Fruit fly (Drosophila melanogaster) whole organism, prepupa: ENCODE measurements around the gene CG14330.
A peak's percentile ranks its signal among the peaks of the same experiment; 100 is the strongest.

ENCODE experiments used
- Blimp-1 ChIP-seq: fragments of 200-800 bp; sonication (Bioruptor generic); optimal IDR thresholded peaks from 3 replicates; lab custom pipeline; 2017; ENCODE audit warnings: missing biosample characterization, missing genetic modification characterization, mild to moderate bottlenecking, moderate library complexity, missing genetic modification reagents
- CG10669 ChIP-seq: fragments of 200-800 bp; sonication (Bioruptor generic); optimal IDR thresholded peaks from 3 replicates; lab custom pipeline; 2018; ENCODE audit warnings: missing biosample characterization, mild to moderate bottlenecking, missing genetic modification characterization, moderate library complexity
- CG11762 ChIP-seq: fragments of 200-800 bp; sonication (Bioruptor generic); optimal IDR thresholded peaks from 3 replicates; lab custom pipeline; 2016; ENCODE audit warnings: missing biosample characterization, missing genetic modification characterization; ENCODE audit not compliant: insufficient read depth
- CG11902 ChIP-seq: fragments of 200-800 bp; sonication (Bioruptor generic); optimal IDR thresholded peaks from 3 replicates; lab custom pipeline; 2016; ENCODE audit warnings: missing biosample characterization, missing genetic modification characterization
- CG15336 ChIP-seq: fragments of 200-800 bp; sonication (Bioruptor generic); IDR thresholded peaks from 2 replicates; pipeline ENCODE4 v1.3.6; 2022; ENCODE audit warnings: missing biosample characterization, missing genetic modification characterization
- CG1621 ChIP-seq: fragments of 200-800 bp; sonication (Bioruptor generic); optimal IDR thresholded peaks from 3 replicates; lab custom pipeline; 2018; ENCODE audit warnings: missing biosample characterization, mild to moderate bottlenecking, missing genetic modification characterization
- CG34406 ChIP-seq: fragments of 200-800 bp; sonication (Bioruptor generic); optimal IDR thresholded peaks from 3 replicates; lab custom pipeline; 2016; ENCODE audit warnings: missing biosample characterization, missing genetic modification characterization
- CG3919 ChIP-seq: fragments of 200-800 bp; sonication (Bioruptor generic); optimal IDR thresholded peaks from 3 replicates; lab custom pipeline; 2016; ENCODE audit warnings: missing biosample characterization, missing genetic modification characterization
- CG4318 ChIP-seq: fragments of 200-800 bp; sonication (Bioruptor generic); optimal IDR thresholded peaks from 3 replicates; lab custom pipeline; 2017; ENCODE audit warnings: missing biosample characterization, mild to moderate bottlenecking, missing genetic modification characterization
- CG6163 ChIP-seq: fragments of 200-800 bp; sonication (Bioruptor generic); IDR thresholded peaks from 3 replicates; pipeline ENCODE4 v1.3.6; 2022; ENCODE audit warnings: missing biosample characterization, missing genetic modification characterization
- CG6276 ChIP-seq: fragments of 200-800 bp; sonication (Bioruptor generic); optimal IDR thresholded peaks from 2 replicates; lab custom pipeline; 2017; ENCODE audit warnings: missing biosample characterization, mild to moderate bottlenecking, missing genetic modification characterization
- CG6792 ChIP-seq: fragments of 200-800 bp; sonication (Bioruptor generic); optimal IDR thresholded peaks from 3 replicates; lab custom pipeline; 2016; ENCODE audit warnings: missing biosample characterization, missing genetic modification characterization
- CG6808 ChIP-seq: fragments of 200-800 bp; sonication (Bioruptor generic); optimal IDR thresholded peaks from 3 replicates; lab custom pipeline; 2017; ENCODE audit warnings: missing biosample characterization, missing genetic modification characterization, mild to moderate bottlenecking, moderate library complexity, missing genetic modification reagents
- CG6854 ChIP-seq: fragments of 200-800 bp; sonication (Bioruptor generic); optimal IDR thresholded peaks from 2 replicates; lab custom pipeline; 2017; ENCODE audit warnings: missing biosample characterization, mild to moderate bottlenecking, missing genetic modification characterization
- CG7368 ChIP-seq: fragments of 200-800 bp; sonication (Bioruptor generic); optimal IDR thresholded peaks from 3 replicates; lab custom pipeline; 2016; ENCODE audit warnings: missing biosample characterization, missing genetic modification characterization
- CG8119 ChIP-seq: fragments of 200-800 bp; sonication (Bioruptor generic); IDR thresholded peaks from 3 replicates; pipeline ENCODE4 v1.3.6; 2022; ENCODE audit warnings: missing biosample characterization, missing genetic modification characterization
- CG8632 ChIP-seq: fragments of 200-800 bp; sonication (Bioruptor generic); optimal IDR thresholded peaks from 3 replicates; lab custom pipeline; 2016; ENCODE audit warnings: missing biosample characterization, missing genetic modification characterization
- Eip75B ChIP-seq: fragments of 200-800 bp; sonication (Bioruptor generic); optimal IDR thresholded peaks from 3 replicates; lab custom pipeline; 2016; ENCODE audit warnings: missing biosample characterization, missing genetic modification characterization
- Eip93F ChIP-seq: fragments of 200-800 bp; sonication (Bioruptor generic); optimal IDR thresholded peaks from 2 replicates; lab custom pipeline; 2016; ENCODE audit warnings: missing biosample characterization, mild to moderate bottlenecking, missing genetic modification characterization
- Ets21C ChIP-seq: fragments of 200-800 bp; sonication (Bioruptor generic); optimal IDR thresholded peaks from 3 replicates; lab custom pipeline; 2016; ENCODE audit warnings: missing biosample characterization, missing genetic modification characterization
- Gug ChIP-seq: fragments of 200-800 bp; sonication (Bioruptor generic); IDR thresholded peaks from 2 replicates; pipeline ENCODE4 v1.3.6; 2022; ENCODE audit warnings: missing biosample characterization, missing genetic modification characterization
- Hr39 ChIP-seq: fragments of 200-800 bp; sonication (Bioruptor generic); optimal IDR thresholded peaks from 2 replicates; lab custom pipeline; 2016; ENCODE audit warnings: missing biosample characterization, missing genetic modification characterization
- Hr4 ChIP-seq: fragments of 200-800 bp; sonication (Bioruptor generic); optimal IDR thresholded peaks from 3 replicates; lab custom pipeline; 2016; ENCODE audit warnings: missing biosample characterization, missing genetic modification characterization
- Lpt ChIP-seq: fragments of 200-800 bp; sonication (Bioruptor generic); optimal IDR thresholded peaks from 3 replicates; lab custom pipeline; 2016; ENCODE audit warnings: missing biosample characterization, missing genetic modification characterization
- OdsH ChIP-seq: fragments of 200-800 bp; sonication (Bioruptor generic); optimal IDR thresholded peaks from 3 replicates; lab custom pipeline; 2016; ENCODE audit warnings: missing biosample characterization, missing genetic modification characterization
- Smox ChIP-seq: fragments of 200-800 bp; sonication (Bioruptor generic); optimal IDR thresholded peaks from 3 replicates; lab custom pipeline; 2016; ENCODE audit warnings: missing biosample characterization, missing genetic modification characterization
- Sox102F ChIP-seq: fragments of 200-800 bp; sonication (Bioruptor generic); optimal IDR thresholded peaks from 2 replicates; lab custom pipeline; 2016; ENCODE audit warnings: missing biosample characterization, mild to moderate bottlenecking, missing genetic modification characterization
- Sox14 ChIP-seq: fragments of 200-800 bp; sonication (Bioruptor generic); optimal IDR thresholded peaks from 3 replicates; lab custom pipeline; 2016; ENCODE audit warnings: missing biosample characterization, missing genetic modification characterization
- Sox15 ChIP-seq: fragments of 200-800 bp; sonication (Bioruptor generic); optimal IDR thresholded peaks from 3 replicates; lab custom pipeline; 2016; ENCODE audit warnings: missing biosample characterization, missing genetic modification characterization
- dac ChIP-seq: fragments of 200-800 bp; sonication (Bioruptor generic); optimal IDR thresholded peaks from 2 replicates; lab custom pipeline; 2017; ENCODE audit warnings: missing biosample characterization, mild to moderate bottlenecking, missing genetic modification characterization
- dsx ChIP-seq: fragments of 200-800 bp; optimal IDR thresholded peaks from 3 replicates; lab custom pipeline; 2019; ENCODE audit warnings: missing biosample characterization, mild to moderate bottlenecking, missing genetic modification characterization, moderate library complexity; ENCODE audit not compliant: poor library complexity, severe bottlenecking
- eg ChIP-seq: fragments of 200-800 bp; sonication (Bioruptor generic); IDR thresholded peaks from 3 replicates; pipeline ENCODE4 v1.3.6; 2022; ENCODE audit warnings: missing biosample characterization, missing genetic modification characterization
- fd59A ChIP-seq: fragments of 200-800 bp; sonication (Bioruptor generic); optimal IDR thresholded peaks from 2 replicates; lab custom pipeline; 2017; ENCODE audit warnings: missing biosample characterization, mild to moderate bottlenecking, missing genetic modification characterization, missing genetic modification reagents
- fd85E ChIP-seq: fragments of 200-800 bp; sonication (Bioruptor generic); optimal IDR thresholded peaks from 3 replicates; lab custom pipeline; 2016; ENCODE audit warnings: missing biosample characterization, missing genetic modification characterization
- lz ChIP-seq: fragments of 200-800 bp; sonication (Bioruptor generic); optimal IDR thresholded peaks from 3 replicates; lab custom pipeline; 2016; ENCODE audit warnings: missing biosample characterization, missing genetic modification characterization
- salr ChIP-seq, 2 experiments: fragments of 200-800 bp; sonication (Bioruptor generic); optimal IDR thresholded peaks; 3 replicates each; lab custom pipeline; 2016 to 2018; ENCODE audit warnings: missing biosample characterization in 2 of 2, missing genetic modification characterization in 2 of 2, mild to moderate bottlenecking in 1 of 2
- spab ChIP-seq: fragments of 200-800 bp; sonication (Bioruptor generic); optimal IDR thresholded peaks from 2 replicates; lab custom pipeline; 2017; ENCODE audit warnings: missing biosample characterization, mild to moderate bottlenecking, missing genetic modification characterization, missing genetic modification reagents
- svp ChIP-seq: fragments of 200-800 bp; sonication (Bioruptor generic); peaks from one replicate; lab custom pipeline; 2016; ENCODE audit warnings: missing biosample characterization, missing genetic modification characterization
- vri ChIP-seq: fragments of 200-800 bp; sonication (Bioruptor generic); optimal IDR thresholded peaks from 3 replicates; lab custom pipeline; 2016; ENCODE audit warnings: missing biosample characterization, mild to moderate bottlenecking, missing genetic modification characterization

CG14330 gene

DNA sequence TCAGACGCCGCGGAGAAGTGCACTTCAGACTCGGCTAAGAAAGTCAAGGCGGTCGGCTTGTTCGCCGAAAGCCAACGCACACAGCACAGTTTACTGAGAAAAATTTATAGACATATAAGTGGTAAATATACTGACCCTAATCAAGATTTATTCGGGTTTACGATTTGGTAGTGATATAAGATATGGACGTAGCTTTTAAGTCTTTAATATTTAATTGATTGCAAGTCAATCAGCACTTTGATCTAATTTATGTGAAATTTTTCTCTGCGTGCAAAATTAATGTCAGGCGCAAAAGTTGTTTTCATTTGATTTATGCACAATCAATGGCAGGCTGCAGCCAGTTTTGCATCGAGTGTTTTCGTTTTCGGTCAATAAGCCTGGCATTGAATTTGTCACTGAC lies 26.1 kb downstream of the CG14330 start (continued):
- TF ChIP-seq Blimp-1 (no peak), dsx (no peak), CG11902 (GFP tag; lab: Kevin White, UChicago) (no peak), Smox (no peak), CG3919 (GFP tag; lab: Kevin White, UChicago) (peak; percentile 8), Sox15 (GFP tag; lab: Kevin White, UChicago) (no peak), Sox14 (no peak), CG6854 (GFP tag; lab: Kevin White, UChicago) (no peak), spab (GFP tag; lab: Kevin White, UChicago) (no peak), CG8632 (GFP tag; lab: Kevin White, UChicago) (no peak), CG4318 (GFP tag; lab: Kevin White, UChicago) (peak; percentile 27), CG1621 (tag; lab: Kevin White, UChicago) (no peak), fd59A (GFP tag; lab: Kevin White, UChicago) (no peak), vri (no peak), fd85E (GFP tag; lab: Kevin White, UChicago) (no peak), CG8119 (peak; percentile 55; the same call in 2 of the 3 replicates), CG34406 (no peak)

DNA sequence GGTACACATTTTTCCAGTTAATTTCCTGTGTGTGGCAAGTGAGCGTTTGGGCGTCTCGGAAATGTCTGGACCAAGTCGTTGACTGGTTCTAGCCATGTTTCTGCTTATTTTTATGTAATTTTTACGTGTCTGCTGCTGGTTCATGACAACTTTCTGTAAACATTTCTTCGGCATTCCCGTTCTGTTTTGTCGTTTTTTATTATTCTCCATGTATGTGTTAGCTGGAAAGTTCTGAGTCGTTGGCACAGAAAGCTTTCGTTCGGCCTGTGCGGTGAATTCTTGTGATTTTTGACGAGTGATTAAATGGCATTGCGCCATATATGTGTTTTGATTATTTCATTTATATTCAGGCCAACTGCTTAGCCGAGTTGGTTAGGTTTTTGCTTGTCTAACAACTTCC lies 30.3 kb downstream of the CG14330 start:
- TF ChIP-seq Blimp-1 (no peak), CG11762 (GFP tag; lab: Kevin White, UChicago) (no peak), dac (GFP tag; lab: Kevin White, UChicago) (no peak), CG34406 (no peak), Gug (no peak), Eip75B (no peak), salr (GFP tag; optimal IDR thresholded peaks at IDR 0.05; lab: Kevin White, UChicago) (no peak), CG4318 (GFP tag; lab: Kevin White, UChicago) (no peak), Hr39 (GFP tag; lab: Kevin White, UChicago) (no peak), CG1621 (tag; lab: Kevin White, UChicago) (no peak), OdsH (GFP tag; lab: Kevin White, UChicago) (no peak), lz (GFP tag; lab: Kevin White, UChicago) (no peak)

DNA sequence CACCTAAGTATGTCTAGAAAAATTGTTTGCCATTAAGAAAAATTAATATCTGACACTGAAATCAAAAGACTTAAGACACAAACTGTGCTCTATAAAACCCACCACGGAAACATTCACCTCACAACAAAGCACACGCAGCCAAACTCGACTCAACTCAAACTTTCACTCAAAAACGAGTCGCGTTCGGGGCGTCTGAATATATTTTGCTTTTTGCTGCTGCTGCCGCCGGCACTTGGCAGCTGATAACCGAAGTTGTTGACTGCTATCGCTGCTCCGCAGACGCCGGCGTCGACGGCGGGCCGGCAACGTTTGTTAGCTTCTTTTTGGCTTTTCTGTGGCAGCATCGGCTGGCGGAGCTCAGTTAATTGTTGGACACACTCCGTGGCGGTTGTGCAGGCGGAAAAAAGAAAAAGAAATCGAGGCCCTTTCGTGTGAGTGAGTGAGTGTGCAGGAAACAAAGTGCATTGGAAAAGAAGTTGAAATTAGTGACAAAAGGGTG lies 31.1 kb downstream of the CG14330 start, which contains the start of gene cysu:
Gene cysu (plus strand): TSS at position 352 of the 499 bp plus-strand sequence.
- TF ChIP-seq CG6792 (GFP tag; lab: Kevin White, UChicago) = no peak
- TF ChIP-seq svp = peak; percentile 35
- TF ChIP-seq Ets21C (GFP tag; lab: Kevin White, UChicago) = no peak
- 0 out of 3 replicates have a peak, but pooled peaks have one; percentile 19 for TF ChIP-seq CG8119

DNA sequence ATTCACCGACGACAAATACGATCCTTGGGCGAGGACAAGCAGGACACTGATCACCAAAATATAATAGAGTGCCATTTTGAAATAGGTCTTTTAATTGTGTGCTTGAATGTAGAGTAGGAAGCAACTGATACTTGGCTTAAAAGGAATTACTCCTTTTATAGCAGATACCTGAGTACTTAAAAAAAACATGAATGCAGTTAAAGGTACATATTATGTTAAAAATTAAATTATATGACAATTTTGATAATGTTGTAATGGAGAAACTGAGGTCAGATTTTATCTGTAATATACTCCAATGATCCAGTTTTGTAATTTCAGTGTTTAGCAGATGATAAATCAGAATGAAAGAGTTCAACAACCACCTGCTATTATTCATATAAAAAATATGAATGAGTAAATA lies 34.5 kb downstream of the CG14330 start, which contains the start of gene CG14332:
Gene CG14332 (minus strand): TSS at position 101 of the 400 bp plus-strand sequence.
- TF ChIP-seq CG10669 (GFP tag; lab: Kevin White, UChicago) = no peak
- no peak for TF ChIP-seq spab (GFP tag; lab: Kevin White, UChicago)
- no peak for TF ChIP-seq Hr4 (GFP tag; lab: Kevin White, UChicago)
- no peak for TF ChIP-seq CG8119
- no peak for TF ChIP-seq eg (GFP tag; lab: Robert Waterston, UW)
- no peak for TF ChIP-seq CG1621 (tag; lab: Kevin White, UChicago)
- no peak for TF ChIP-seq Sox102F
- TF ChIP-seq CG11902 (GFP tag; lab: Kevin White, UChicago) = no peak
- TF ChIP-seq salr (GFP tag; optimal IDR thresholded peaks at IDR 0.05; lab: Kevin White, UChicago) = no peak
- TF ChIP-seq CG8632 (GFP tag; lab: Kevin White, UChicago) = no peak
- TF ChIP-seq Eip93F (GFP tag; lab: Kevin White, UChicago) = no peak
- TF ChIP-seq vri = no peak
- no peak for TF ChIP-seq CG15336 (GFP tag; lab: Robert Waterston, UW)
- no peak for TF ChIP-seq fd85E (GFP tag; lab: Kevin White, UChicago)
- no peak for TF ChIP-seq CG6163 (GFP tag; lab: Robert Waterston, UW)
- TF ChIP-seq CG6792 (GFP tag; lab: Kevin White, UChicago) = no peak
- TF ChIP-seq CG7368 (GFP tag; lab: Kevin White, UChicago) = no peak
- TF ChIP-seq Lpt (GFP tag; lab: Kevin White, UChicago) = no peak
- TF ChIP-seq CG6808 (GFP tag; lab: Kevin White, UChicago) = no peak
- TF ChIP-seq CG6276 (GFP tag; lab: Kevin White, UChicago) = no peak
